Worm (Caenorhabditis elegans): ENCODE measurements around the gene dpf-5.

The dpf-5 gene

ce11 chrIV:4758659-4759058 is 47.7 kb downstream of the dpf-5 start, which contains the start of gene Y17G9B.8:
TSS of gene Y17G9B.8 (minus strand) at chrIV:4758840.
- TF ChIP-seq snpc-3.4 (tag; optimal IDR thresholded peaks at IDR 0.05) (peak; percentile 67), ztf-22 (GFP tag; optimal IDR thresholded peaks at IDR 0.05) (no peak), C06A6.2 (GFP tag; conservative IDR thresholded peaks at IDR 0.05) (no peak), nfya-1 (tag; optimal IDR thresholded peaks at IDR 0.05; ENCODE audit: borderline replicate concordance, insufficient read depth) (no peak), ama-1 (optimal IDR thresholded peaks at IDR 0.05) (no peak), ama-1 (GFP tag; optimal IDR thresholded peaks at IDR 0.05) (no peak), nhr-120 (GFP tag; IDR thresholded peaks at IDR 0.05) (no peak), lin-54 (GFP tag; optimal IDR thresholded peaks at IDR 0.05) (peak; percentile 45), ztf-3 (GFP tag; optimal IDR thresholded peaks at IDR 0.05) (no peak), ztf-25 (GFP tag; IDR thresholded peaks at IDR 0.05) (no peak), aptf-3 (GFP tag; IDR thresholded peaks at IDR 0.05) (no peak), lin-26 (GFP tag; IDR thresholded peaks at IDR 0.05) (peak; percentile 44; the same call in 1 of the 2 replicates), fkh-3 (tag; optimal IDR thresholded peaks at IDR 0.05) (no peak), ceh-27 (GFP tag; optimal IDR thresholded peaks at IDR 0.05) (peak; percentile 2), egrh-3 (GFP tag; IDR thresholded peaks at IDR 0.05) (no peak), athp-1 (tag; optimal IDR thresholded peaks at IDR 0.05) (peak; percentile 10), unc-130 (GFP tag; optimal IDR thresholded peaks at IDR 0.05) (no peak), ceh-91 (GFP tag; IDR thresholded peaks at IDR 0.05) (no peak), madf-3 (GFP tag; IDR thresholded peaks at IDR 0.05) (no peak), hlh-12 (tag; optimal IDR thresholded peaks at IDR 0.05) (no peak), atf-7 (tag; optimal IDR thresholded peaks at IDR 0.05) (no peak), tbx-9 (tag; optimal IDR thresholded peaks at IDR 0.05; ENCODE audit: borderline replicate concordance) (no peak), nhr-27 (tag; optimal IDR thresholded peaks at IDR 0.05) (no peak), F22D6.2 (tag; optimal IDR thresholded peaks at IDR 0.05) (no peak), egl-18 (GFP tag; IDR thresholded peaks at IDR 0.05) (no peak), snpc-4 (GFP tag; optimal IDR thresholded peaks at IDR 0.05) (no peak), snpc-4 (tag; optimal IDR thresholded peaks at IDR 0.05) (peak in 1 of 4 experiments; percentile 66), tbp1 (GFP tag; optimal IDR thresholded peaks at IDR 0.05) (peak; percentile 51), let-526 (GFP tag; IDR thresholded peaks at IDR 0.05) (no peak), unc-62 (GFP tag; optimal IDR thresholded peaks at IDR 0.05) (no peak), Y79H2A.3 (GFP tag; conservative IDR thresholded peaks at IDR 0.05) (no peak), rcor-1 (GFP tag; IDR thresholded peaks at IDR 0.05) (peak; percentile 40; the same call in 1 of the 2 replicates), madf-6 (GFP tag; IDR thresholded peaks at IDR 0.05) (peak; percentile 55; the same call in 1 of the 2 replicates), dpl-1 (GFP tag; optimal IDR thresholded peaks at IDR 0.05) (no peak), K11D2.4 (GFP tag; IDR thresholded peaks at IDR 0.05) (no peak), sptf-2 (GFP tag; optimal IDR thresholded peaks at IDR 0.05) (no peak), die-1 (tag; optimal IDR thresholded peaks at IDR 0.05) (peak; percentile 25), snpc-1.3 (tag; optimal IDR thresholded peaks at IDR 0.05; ENCODE audit: insufficient read depth) (peak; percentile 11), B0336.3 (GFP tag; IDR thresholded peaks at IDR 0.05) (peak; percentile 75), ztf-18 (tag; optimal IDR thresholded peaks at IDR 0.05) (peak; percentile 9), attf-5 (GFP tag; optimal IDR thresholded peaks at IDR 0.05) (no peak), dox-1 (GFP tag; IDR thresholded peaks at IDR 0.05) (no peak), aptf-2 (GFP tag; conservative IDR thresholded peaks at IDR 0.05) (no peak), rec-8 (tag; optimal IDR thresholded peaks at IDR 0.05) (no peak), snpc-1.1 (tag; optimal IDR thresholded peaks at IDR 0.05; ENCODE audit: insufficient read depth) (no peak), chd-7 (tag; optimal IDR thresholded peaks at IDR 0.05) (no peak), T26A5.8 (tag; optimal IDR thresholded peaks at IDR 0.05) (no peak), F39B2.1 (GFP tag; IDR thresholded peaks at IDR 0.05) (0 out of 2 replicates have a peak, but pooled peaks have one; percentile 24), repo-1 (tag; optimal IDR thresholded peaks at IDR 0.05) (peak; percentile 11)

All from whole organism, young adult.